Worm (Caenorhabditis elegans) whole organism, mixed stage, embryonic: ENCODE data around the gene set-21.

ENCODE experiments used
- elt-1 ChIP-seq: sonication (generic microtip); optimal IDR thresholded peaks from 2 replicates; lab custom pipeline; 2017; ENCODE audit warnings: missing genetic modification characterization, mild to moderate bottlenecking, missing compliant biosample characterization, antibody characterized with exemption, moderate library complexity, borderline replicate concordance; ENCODE audit not compliant: insufficient read depth
- mab-5 ChIP-seq: fragments of 150-350 bp; optimal IDR thresholded peaks from 2 replicates; lab custom pipeline; 2014; ENCODE audit warnings: missing biosample characterization, missing genetic modification characterization
- snpc-4 ChIP-seq: fragments of 150-350 bp; optimal IDR thresholded peaks from 2 replicates; lab custom pipeline; 2014; ENCODE audit warnings: missing biosample characterization, missing genetic modification characterization
- ztf-11 ChIP-seq: fragments of 150-350 bp; optimal IDR thresholded peaks from 2 replicates; lab custom pipeline; 2014; ENCODE audit warnings: missing biosample characterization, missing genetic modification characterization

ce11 chrIV:4411311-4411947 lies 20.8 kb downstream of the set-21 start:
- TF ChIP-seq ztf-11 (tag; lab: Kevin White, UChicago) (no peak), elt-1 (no peak), mab-5 (tag; lab: Kevin White, UChicago) (no peak), snpc-4 (no peak)
